Fruit fly (Drosophila melanogaster) whole organism, prepupa: Measurements from ENCODE around the gene pyd.

Experiments
- CG10669 ChIP-seq: fragments of 200-800 bp; sonication (Bioruptor generic); optimal IDR thresholded peaks from 3 replicates; lab custom pipeline; 2018; ENCODE audit warnings: missing biosample characterization, mild to moderate bottlenecking, missing genetic modification characterization, moderate library complexity
- CG11294 ChIP-seq: fragments of 200-800 bp; sonication (Bioruptor generic); IDR thresholded peaks from 2 replicates; pipeline ENCODE4 v1.3.6; 2022; ENCODE audit warnings: missing biosample characterization, missing genetic modification characterization
- CG11762 ChIP-seq: fragments of 200-800 bp; sonication (Bioruptor generic); optimal IDR thresholded peaks from 3 replicates; lab custom pipeline; 2016; ENCODE audit warnings: missing biosample characterization, missing genetic modification characterization; ENCODE audit not compliant: insufficient read depth
- CG15336 ChIP-seq: fragments of 200-800 bp; sonication (Bioruptor generic); IDR thresholded peaks from 2 replicates; pipeline ENCODE4 v1.3.6; 2022; ENCODE audit warnings: missing biosample characterization, missing genetic modification characterization
- CG1621 ChIP-seq: fragments of 200-800 bp; sonication (Bioruptor generic); optimal IDR thresholded peaks from 3 replicates; lab custom pipeline; 2018; ENCODE audit warnings: missing biosample characterization, mild to moderate bottlenecking, missing genetic modification characterization
- CG16779 ChIP-seq: fragments of 200-800 bp; sonication (Bioruptor generic); optimal IDR thresholded peaks from 3 replicates; lab custom pipeline; 2017; ENCODE audit warnings: missing biosample characterization, mild to moderate bottlenecking, missing genetic modification characterization
- CG32006 ChIP-seq: fragments of 200-800 bp; sonication (Bioruptor generic); optimal IDR thresholded peaks from 3 replicates; lab custom pipeline; 2017; ENCODE audit warnings: missing biosample characterization, mild to moderate bottlenecking, missing genetic modification characterization
- CG4318 ChIP-seq: fragments of 200-800 bp; sonication (Bioruptor generic); optimal IDR thresholded peaks from 3 replicates; lab custom pipeline; 2017; ENCODE audit warnings: missing biosample characterization, mild to moderate bottlenecking, missing genetic modification characterization
- CG6163 ChIP-seq: fragments of 200-800 bp; sonication (Bioruptor generic); IDR thresholded peaks from 3 replicates; pipeline ENCODE4 v1.3.6; 2022; ENCODE audit warnings: missing biosample characterization, missing genetic modification characterization
- CG6276 ChIP-seq: fragments of 200-800 bp; sonication (Bioruptor generic); optimal IDR thresholded peaks from 2 replicates; lab custom pipeline; 2017; ENCODE audit warnings: missing biosample characterization, mild to moderate bottlenecking, missing genetic modification characterization
- CG6808 ChIP-seq: fragments of 200-800 bp; sonication (Bioruptor generic); optimal IDR thresholded peaks from 3 replicates; lab custom pipeline; 2017; ENCODE audit warnings: missing biosample characterization, missing genetic modification characterization, mild to moderate bottlenecking, moderate library complexity, missing genetic modification reagents
- CG6854 ChIP-seq: fragments of 200-800 bp; sonication (Bioruptor generic); optimal IDR thresholded peaks from 2 replicates; lab custom pipeline; 2017; ENCODE audit warnings: missing biosample characterization, mild to moderate bottlenecking, missing genetic modification characterization
- CG8119 ChIP-seq: fragments of 200-800 bp; sonication (Bioruptor generic); IDR thresholded peaks from 3 replicates; pipeline ENCODE4 v1.3.6; 2022; ENCODE audit warnings: missing biosample characterization, missing genetic modification characterization
- CG8319 ChIP-seq: fragments of 200-800 bp; sonication (Bioruptor generic); optimal IDR thresholded peaks from 3 replicates; lab custom pipeline; 2016; ENCODE audit warnings: missing biosample characterization, missing genetic modification characterization
- Eip78C ChIP-seq: fragments of 200-800 bp; sonication (Bioruptor generic); peaks from one replicate; lab custom pipeline; 2016; ENCODE audit warnings: missing biosample characterization, missing genetic modification characterization
- Eip93F ChIP-seq: fragments of 200-800 bp; sonication (Bioruptor generic); optimal IDR thresholded peaks from 2 replicates; lab custom pipeline; 2016; ENCODE audit warnings: missing biosample characterization, mild to moderate bottlenecking, missing genetic modification characterization
- Ets96B ChIP-seq: fragments of 200-800 bp; optimal IDR thresholded peaks from 2 replicates; lab custom pipeline; 2019; ENCODE audit warnings: missing biosample characterization, mild to moderate bottlenecking, missing genetic modification characterization, moderate library complexity
- Gug ChIP-seq: fragments of 200-800 bp; sonication (Bioruptor generic); IDR thresholded peaks from 2 replicates; pipeline ENCODE4 v1.3.6; 2022; ENCODE audit warnings: missing biosample characterization, missing genetic modification characterization
- Hr38 ChIP-seq: sonication (Bioruptor generic); optimal IDR thresholded peaks from 2 replicates; lab custom pipeline; 2016; ENCODE audit warnings: missing biosample characterization, missing genetic modification characterization
- Hr39 ChIP-seq: fragments of 200-800 bp; sonication (Bioruptor generic); optimal IDR thresholded peaks from 2 replicates; lab custom pipeline; 2016; ENCODE audit warnings: missing biosample characterization, missing genetic modification characterization
- Hr4 ChIP-seq: fragments of 200-800 bp; sonication (Bioruptor generic); optimal IDR thresholded peaks from 3 replicates; lab custom pipeline; 2016; ENCODE audit warnings: missing biosample characterization, missing genetic modification characterization
- Lpt ChIP-seq: fragments of 200-800 bp; sonication (Bioruptor generic); optimal IDR thresholded peaks from 3 replicates; lab custom pipeline; 2016; ENCODE audit warnings: missing biosample characterization, missing genetic modification characterization
- Met ChIP-seq: fragments of 200-800 bp; sonication (Bioruptor generic); optimal IDR thresholded peaks from 3 replicates; lab custom pipeline; 2016; ENCODE audit warnings: missing biosample characterization, missing genetic modification characterization
- Smox ChIP-seq: fragments of 200-800 bp; sonication (Bioruptor generic); optimal IDR thresholded peaks from 3 replicates; lab custom pipeline; 2016; ENCODE audit warnings: missing biosample characterization, missing genetic modification characterization
- Sox102F ChIP-seq: fragments of 200-800 bp; sonication (Bioruptor generic); optimal IDR thresholded peaks from 2 replicates; lab custom pipeline; 2016; ENCODE audit warnings: missing biosample characterization, mild to moderate bottlenecking, missing genetic modification characterization
- acj6 ChIP-seq: fragments of 200-800 bp; sonication (Bioruptor generic); optimal IDR thresholded peaks from 3 replicates; lab custom pipeline; 2016; ENCODE audit warnings: missing biosample characterization, missing genetic modification characterization
- dac ChIP-seq: fragments of 200-800 bp; sonication (Bioruptor generic); optimal IDR thresholded peaks from 2 replicates; lab custom pipeline; 2017; ENCODE audit warnings: missing biosample characterization, mild to moderate bottlenecking, missing genetic modification characterization
- dsx ChIP-seq: fragments of 200-800 bp; optimal IDR thresholded peaks from 3 replicates; lab custom pipeline; 2019; ENCODE audit warnings: missing biosample characterization, mild to moderate bottlenecking, missing genetic modification characterization, moderate library complexity; ENCODE audit not compliant: poor library complexity, severe bottlenecking
- esn ChIP-seq: fragments of 200-800 bp; sonication (Bioruptor generic); optimal IDR thresholded peaks from 2 replicates; lab custom pipeline; 2016; ENCODE audit warnings: missing biosample characterization, mild to moderate bottlenecking, missing genetic modification characterization, moderate library complexity
- fd85E ChIP-seq: fragments of 200-800 bp; sonication (Bioruptor generic); optimal IDR thresholded peaks from 3 replicates; lab custom pipeline; 2016; ENCODE audit warnings: missing biosample characterization, missing genetic modification characterization
- fkh ChIP-seq: fragments of 200-800 bp; sonication (Bioruptor generic); optimal IDR thresholded peaks from 3 replicates; lab custom pipeline; 2017; ENCODE audit warnings: missing biosample characterization, mild to moderate bottlenecking, missing genetic modification characterization, moderate library complexity
- net ChIP-seq: fragments of 200-800 bp; sonication (Bioruptor generic); optimal IDR thresholded peaks from 3 replicates; lab custom pipeline; 2016; ENCODE audit warnings: missing biosample characterization, missing genetic modification characterization
- spab ChIP-seq: fragments of 200-800 bp; sonication (Bioruptor generic); optimal IDR thresholded peaks from 2 replicates; lab custom pipeline; 2017; ENCODE audit warnings: missing biosample characterization, mild to moderate bottlenecking, missing genetic modification characterization, missing genetic modification reagents
- ss ChIP-seq, 2 experiments: fragments of 200-800 bp; sonication (Bioruptor generic); optimal IDR thresholded peaks; 2 replicates in 1 of 2; 3 replicates in 1 of 2; lab custom pipeline; 2017 to 2018; ENCODE audit warnings: mild to moderate bottlenecking in 2 of 2, missing biosample characterization in 2 of 2, missing genetic modification characterization in 2 of 2, moderate library complexity in 1 of 2
- svp ChIP-seq: fragments of 200-800 bp; sonication (Bioruptor generic); peaks from one replicate; lab custom pipeline; 2016; ENCODE audit warnings: missing biosample characterization, missing genetic modification characterization
- vri ChIP-seq: fragments of 200-800 bp; sonication (Bioruptor generic); optimal IDR thresholded peaks from 3 replicates; lab custom pipeline; 2016; ENCODE audit warnings: missing biosample characterization, mild to moderate bottlenecking, missing genetic modification characterization

pyd gene

DNA sequence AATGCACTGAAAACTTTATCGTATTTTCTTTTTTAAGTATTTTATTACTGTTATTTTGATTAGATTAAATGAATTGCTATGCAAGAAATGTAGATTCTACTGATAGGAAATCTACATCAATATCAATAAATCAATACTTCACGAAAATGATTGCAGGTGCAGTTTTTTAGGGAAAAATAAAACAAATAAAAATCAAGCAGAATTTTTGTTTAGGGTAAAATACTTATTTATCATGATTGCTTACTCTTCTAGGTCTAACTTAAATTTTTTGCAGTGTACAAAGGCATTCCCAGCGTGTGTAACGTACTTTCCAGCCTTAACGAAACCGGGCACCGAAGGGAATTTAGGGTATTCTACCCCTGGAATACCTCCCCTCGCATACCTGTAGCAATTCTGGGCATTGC is 123.2 kb downstream of the pyd start (continued):
- TF ChIP-seq CG6808 (peak; percentile 60), fkh (GFP tag; lab: Kevin White, UChicago) (peak; percentile 18), Ets96B (peak; percentile 65), CG6854 (GFP tag; lab: Kevin White, UChicago) (no peak), CG11294 (no peak), Gug (GFP tag; lab: Robert Waterston, UW) (no peak), spab (GFP tag; lab: Kevin White, UChicago) (no peak), Met (GFP tag; lab: Kevin White, UChicago) (peak; percentile 77), fd85E (GFP tag; lab: Kevin White, UChicago) (no peak), Hr38 (GFP tag; lab: Kevin White, UChicago) (no peak), esn (GFP tag; lab: Kevin White, UChicago) (peak; percentile 80), CG6276 (GFP tag; lab: Kevin White, UChicago) (no peak), Sox102F (GFP tag; lab: Kevin White, UChicago) (peak; percentile 50), CG11762 (no peak), vri (GFP tag; lab: Kevin White, UChicago) (peak; percentile 43), Eip93F (GFP tag; lab: Kevin White, UChicago) (no peak), Hr39 (GFP tag; lab: Kevin White, UChicago) (peak; percentile 54), CG8319 (peak; percentile 6), Lpt (GFP tag; lab: Kevin White, UChicago) (no peak), CG1621 (tag; lab: Kevin White, UChicago) (peak; percentile 36), CG6163 (GFP tag; lab: Robert Waterston, UW) (no peak), CG8119 (GFP tag; lab: Robert Waterston, UW) (no peak)

- TF ChIP-seq CG6854 (GFP tag; lab: Kevin White, UChicago) (peak; percentile 12), CG8119 (GFP tag; lab: Robert Waterston, UW) (no peak), spab (GFP tag; lab: Kevin White, UChicago) (no peak), CG15336 (GFP tag; lab: Robert Waterston, UW) (no peak), acj6 (no peak), Smox (GFP tag; lab: Kevin White, UChicago) (no peak), Hr4 (GFP tag; lab: Kevin White, UChicago) (peak; percentile 20), CG6163 (GFP tag; lab: Robert Waterston, UW) (peak; percentile 12; the same call in 1 of the 3 replicates), Lpt (GFP tag; lab: Kevin White, UChicago) (no peak), svp (peak; percentile 4), CG32006 (GFP tag; lab: Kevin White, UChicago) (no peak), fkh (GFP tag; lab: Kevin White, UChicago) (peak; percentile 6), dsx (GFP tag; lab: Kevin White, UChicago) (peak; percentile 30), Eip78C (GFP tag; lab: Kevin White, UChicago) (peak; percentile 77), dac (GFP tag; lab: Kevin White, UChicago) (no peak), ss (GFP tag; optimal IDR thresholded peaks at IDR 0.05; lab: Kevin White, UChicago) (peak in 1 of 2 experiments; percentile 9), vri (GFP tag; lab: Kevin White, UChicago) (peak; percentile 7)
- TF ChIP-seq, all 60 proteins: peak for 9
Observed at dm6 chr3R:8807831-8808517, 123.7 kb downstream of the pyd start.

DNA sequence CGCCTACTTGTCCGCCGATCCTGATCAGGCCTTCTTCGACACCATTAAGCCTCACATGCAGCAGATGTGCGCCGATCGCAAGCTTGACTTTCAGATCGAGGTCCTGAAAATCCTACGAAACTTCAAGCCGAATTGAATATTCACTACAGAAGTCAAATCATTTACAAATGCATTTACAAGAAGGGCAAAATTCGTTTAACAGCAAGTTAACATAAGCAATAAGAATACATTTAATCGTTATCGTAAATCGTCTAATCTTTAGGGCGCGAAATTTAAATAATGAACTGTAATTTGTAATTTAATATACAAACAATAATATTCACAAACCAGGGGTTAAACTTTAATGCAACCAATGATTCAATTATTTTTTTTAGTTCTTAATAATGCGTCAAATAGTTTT is 124.6 kb downstream of the pyd start:
- no peak for TF ChIP-seq net (GFP tag; lab: Kevin White, UChicago)
- TF ChIP-seq CG4318 (GFP tag; lab: Kevin White, UChicago), result no peak
- no peak for TF ChIP-seq CG16779 (tag; lab: Kevin White, UChicago)
- no peak for TF ChIP-seq CG10669 (GFP tag; lab: Kevin White, UChicago)
